Worm (Caenorhabditis elegans): ENCODE measurements around the gene srh-109.

ce11 chrV:17258868-17259267 lies 38.6 kb upstream of the srh-109 start, which contains the start of gene fbxa-85:
- TF ChIP-seq dmd-4 (tag; optimal IDR thresholded peaks at IDR 0.05; ENCODE audit: borderline replicate concordance) (no peak), ama-1 (optimal IDR thresholded peaks at IDR 0.05) (no peak), nfya-1 (tag; optimal IDR thresholded peaks at IDR 0.05) (no peak), ets-4 (tag; optimal IDR thresholded peaks at IDR 0.05) (no peak), ttx-3 (tag; optimal IDR thresholded peaks at IDR 0.05) (no peak), ceh-6 (GFP tag; optimal IDR thresholded peaks at IDR 0.05) (no peak), dve-1 (tag; optimal IDR thresholded peaks at IDR 0.05) (no peak), lin-11 (tag; optimal IDR thresholded peaks at IDR 0.05) (no peak)
